Fruit fly (Drosophila melanogaster) whole organism, embryonic: ENCODE measurements around the gene CG12112.

Experiments
- Aef1 ChIP-seq: fragments of 200-800 bp; sonication (Bioruptor generic); IDR thresholded peaks from 3 replicates; pipeline ENCODE4 v1.3.6; 2022; ENCODE audit warnings: missing biosample characterization, missing genetic modification characterization
- Atf-2 ChIP-seq: fragments of 200-800 bp; sonication (Bioruptor generic); optimal IDR thresholded peaks from 2 replicates; lab custom pipeline; 2016; ENCODE audit warnings: missing biosample characterization, missing genetic modification characterization
- Atf6 ChIP-seq: fragments of 200-800 bp; sonication (Bioruptor generic); IDR thresholded peaks from 2 replicates; pipeline ENCODE4 v1.3.6; 2022; ENCODE audit warnings: missing biosample characterization, missing genetic modification characterization
- Awh ChIP-seq: fragments of 200-800 bp; sonication (Bioruptor generic); IDR thresholded peaks from 2 replicates; pipeline ENCODE4, ENCODE4 v1.3.6; 2022; ENCODE audit warnings: missing biosample characterization, missing genetic modification characterization
- B-H1 ChIP-seq: fragments of 200-800 bp; sonication (Bioruptor generic); IDR thresholded peaks from 3 replicates; pipeline ENCODE4 v1.3.6; 2022; ENCODE audit warnings: missing biosample characterization, missing genetic modification characterization
- CG1024 ChIP-seq: fragments of 200-800 bp; sonication (Bioruptor generic); IDR thresholded peaks from 2 replicates; pipeline ENCODE4 v1.3.6; 2022; ENCODE audit warnings: missing biosample characterization, missing genetic modification characterization
- CG10654 ChIP-seq: fragments of 200-800 bp; sonication (Bioruptor generic); optimal IDR thresholded peaks from 2 replicates; lab custom pipeline; 2016; ENCODE audit warnings: missing biosample characterization, missing genetic modification characterization
- CG11398 ChIP-seq: fragments of 200-800 bp; sonication (Bioruptor generic); optimal IDR thresholded peaks from 2 replicates; lab custom pipeline; 2016; ENCODE audit warnings: missing biosample characterization, missing genetic modification characterization
- CG1233 ChIP-seq: fragments of 200-800 bp; sonication (Bioruptor generic); optimal IDR thresholded peaks from 4 replicates; lab custom pipeline; 2018; ENCODE audit warnings: missing biosample characterization, mild to moderate bottlenecking, missing genetic modification characterization
- CG13287 ChIP-seq: fragments of 200-800 bp; sonication (Bioruptor generic); IDR thresholded peaks from 2 replicates; pipeline ENCODE4 v1.3.6; 2022; ENCODE audit warnings: missing biosample characterization, missing genetic modification characterization; ENCODE audit not compliant: partially characterized antibody
- CG13424 ChIP-seq: fragments of 200-800 bp; sonication (Bioruptor generic); optimal IDR thresholded peaks from 2 replicates; lab custom pipeline; 2019; ENCODE audit warnings: missing biosample characterization, mild to moderate bottlenecking, missing genetic modification characterization, moderate library complexity
- CG14965 ChIP-seq: fragments of 200-800 bp; sonication (Bioruptor generic); optimal IDR thresholded peaks from 2 replicates; lab custom pipeline; 2016; ENCODE audit warnings: missing biosample characterization, missing genetic modification characterization, borderline replicate concordance
- CG2712 ChIP-seq: fragments of 200-800 bp; optimal IDR thresholded peaks from 3 replicates; lab custom pipeline; 2019; ENCODE audit warnings: missing biosample characterization, mild to moderate bottlenecking, missing genetic modification characterization, moderate library complexity
- CG30403 ChIP-seq: fragments of 200-800 bp; sonication (Bioruptor generic); optimal IDR thresholded peaks from 3 replicates; lab custom pipeline; 2016; ENCODE audit warnings: missing biosample characterization, missing genetic modification characterization
- CG3065 ChIP-seq: fragments of 200-800 bp; sonication (Bioruptor generic); optimal IDR thresholded peaks from 2 replicates; lab custom pipeline; 2016; ENCODE audit warnings: missing biosample characterization, missing genetic modification characterization
- CG31224 ChIP-seq: fragments of 200-800 bp; sonication (Bioruptor generic); IDR thresholded peaks from 2 replicates; pipeline ENCODE4 v1.3.6; 2022; ENCODE audit warnings: missing biosample characterization, missing genetic modification characterization
- CG3163 ChIP-seq: fragments of 200-800 bp; sonication (Bioruptor generic); optimal IDR thresholded peaks from 3 replicates; lab custom pipeline; 2016; ENCODE audit warnings: missing biosample characterization, missing genetic modification characterization
- CG4360 ChIP-seq: fragments of 200-800 bp; sonication (Bioruptor generic); IDR thresholded peaks from 2 replicates; pipeline ENCODE4 v1.3.6; 2022; ENCODE audit warnings: missing biosample characterization, missing genetic modification characterization
- CG43689 ChIP-seq: fragments of 200-800 bp; sonication (Bioruptor generic); IDR thresholded peaks from 2 replicates; pipeline ENCODE4 v1.3.6; 2022; ENCODE audit warnings: missing biosample characterization, missing genetic modification characterization
- CG4617 ChIP-seq: fragments of 200-800 bp; sonication (Bioruptor generic); optimal IDR thresholded peaks from 3 replicates; lab custom pipeline; 2016; ENCODE audit warnings: missing biosample characterization, missing genetic modification characterization, borderline replicate concordance
- CG4730 ChIP-seq: fragments of 200-800 bp; sonication (Bioruptor generic); IDR thresholded peaks from 2 replicates; pipeline ENCODE4 v1.3.6; 2022; ENCODE audit warnings: missing biosample characterization, missing genetic modification characterization
- CG4820 ChIP-seq: fragments of 200-800 bp; sonication (Bioruptor generic); optimal IDR thresholded peaks from 3 replicates; lab custom pipeline; 2016; ENCODE audit warnings: missing biosample characterization, missing genetic modification characterization
- CG6654 ChIP-seq: fragments of 200-800 bp; sonication (Bioruptor generic); optimal IDR thresholded peaks from 2 replicates; lab custom pipeline; 2017; ENCODE audit warnings: missing biosample characterization, mild to moderate bottlenecking, missing genetic modification characterization
- D ChIP-seq, 2 experiments: fragments of 200-800 bp in 1 of 2; fragments of >200 bp in 1 of 2; sonication (Bioruptor generic) in 1 of 2; optimal IDR thresholded peaks; 2 replicates in 1 of 2; 3 replicates in 1 of 2; lab custom pipeline; 2017; ENCODE audit warnings: mild to moderate bottlenecking in 1 of 2, missing biosample characterization in 1 of 2, missing genetic modification characterization in 1 of 2, missing genetic modification reagents in 1 of 2
- Drgx ChIP-seq: fragments of 200-800 bp; sonication (Bioruptor generic); IDR thresholded peaks from 2 replicates; pipeline ENCODE4 v1.3.6; 2022; ENCODE audit warnings: missing biosample characterization, missing genetic modification characterization
- E2f2 ChIP-seq: fragments of 200-800 bp; sonication (Bioruptor generic); IDR thresholded peaks from 2 replicates; pipeline ENCODE4 v1.3.6; 2022; ENCODE audit warnings: missing biosample characterization, missing genetic modification characterization
- HHEX ChIP-seq: fragments of 200-800 bp; sonication (Bioruptor generic); optimal IDR thresholded peaks from 3 replicates; lab custom pipeline; 2017; ENCODE audit warnings: missing biosample characterization, mild to moderate bottlenecking, missing genetic modification characterization, missing genetic modification reagents
- Kr ChIP-seq: fragments of 200-800 bp; sonication (Bioruptor generic); optimal IDR thresholded peaks from 2 replicates; lab custom pipeline; 2017; ENCODE audit warnings: missing biosample characterization, mild to moderate bottlenecking, missing genetic modification characterization
- Max ChIP-seq: fragments of 200-800 bp; sonication (Bioruptor generic); optimal IDR thresholded peaks from 2 replicates; lab custom pipeline; 2016; ENCODE audit warnings: missing biosample characterization, mild to moderate bottlenecking, missing genetic modification characterization
- Meics ChIP-seq: fragments of 200-800 bp; sonication (Bioruptor generic); optimal IDR thresholded peaks from 2 replicates; lab custom pipeline; 2017; ENCODE audit warnings: missing biosample characterization, mild to moderate bottlenecking, missing genetic modification characterization
- Mes4 ChIP-seq: fragments of 200-800 bp; sonication (Bioruptor generic); optimal IDR thresholded peaks from 2 replicates; lab custom pipeline; 2016; ENCODE audit warnings: missing biosample characterization, missing genetic modification characterization
- Sin3A ChIP-seq: fragments of >200 bp; optimal IDR thresholded peaks from 2 replicates; lab custom pipeline; 2018
- Sox100B ChIP-seq: fragments of 200-800 bp; sonication (Bioruptor generic); optimal IDR thresholded peaks from 3 replicates; lab custom pipeline; 2018; ENCODE audit warnings: missing biosample characterization, mild to moderate bottlenecking, missing genetic modification characterization
- ato ChIP-seq: fragments of 200-800 bp; sonication (Bioruptor generic); IDR thresholded peaks from 2 replicates; pipeline ENCODE4 v1.3.6; 2022; ENCODE audit warnings: missing biosample characterization, missing genetic modification characterization; ENCODE audit not compliant: partially characterized antibody
- bigmax ChIP-seq: fragments of 200-800 bp; sonication (Bioruptor generic); optimal IDR thresholded peaks from 2 replicates; lab custom pipeline; 2018; ENCODE audit warnings: missing biosample characterization, mild to moderate bottlenecking, missing genetic modification characterization
- crc ChIP-seq: fragments of 200-800 bp; sonication (Bioruptor generic); optimal IDR thresholded peaks from 2 replicates; lab custom pipeline; 2016; ENCODE audit warnings: missing biosample characterization, missing genetic modification characterization
- croc ChIP-seq: fragments of 200-800 bp; sonication (Bioruptor generic); conservative IDR thresholded peaks from 3 replicates; pipeline ENCODE4 v1.3.6; 2022; ENCODE audit warnings: missing biosample characterization, missing genetic modification characterization
- dan ChIP-seq: fragments of 200-800 bp; sonication (Bioruptor generic); IDR thresholded peaks from 2 replicates; pipeline ENCODE4 v1.3.6; 2022; ENCODE audit warnings: missing biosample characterization, missing genetic modification characterization
- dm ChIP-seq: fragments of 200-800 bp; sonication (Bioruptor generic); optimal IDR thresholded peaks from 3 replicates; lab custom pipeline; 2016; ENCODE audit warnings: missing biosample characterization, missing genetic modification characterization
- fd96Cb ChIP-seq: fragments of 200-800 bp; sonication (Bioruptor generic); optimal IDR thresholded peaks from 2 replicates; lab custom pipeline; 2018; ENCODE audit warnings: missing biosample characterization, mild to moderate bottlenecking, missing genetic modification characterization, moderate library complexity
- kah ChIP-seq: fragments of 200-800 bp; sonication (Bioruptor generic); optimal IDR thresholded peaks from 2 replicates; lab custom pipeline; 2018; ENCODE audit warnings: missing biosample characterization, mild to moderate bottlenecking, missing genetic modification characterization
- lola ChIP-seq, 3 experiments: fragments of >200 bp in 2 of 3; fragments of 200-800 bp in 1 of 3; sonication (Bioruptor generic) in 1 of 3; optimal IDR thresholded peaks; 2 replicates each; lab custom pipeline; 2017 to 2019; ENCODE audit warnings: missing biosample characterization in 3 of 3, missing genetic modification characterization in 3 of 3, mild to moderate bottlenecking in 1 of 3, moderate library complexity in 1 of 3
- odd ChIP-seq: fragments of 200-800 bp; sonication (Bioruptor generic); optimal IDR thresholded peaks from 2 replicates; lab custom pipeline; 2017; ENCODE audit warnings: missing biosample characterization, mild to moderate bottlenecking, missing genetic modification characterization
- onecut ChIP-seq: fragments of 200-800 bp; sonication (Bioruptor generic); IDR thresholded peaks from 2 replicates; pipeline ENCODE4 v1.3.6; 2022; ENCODE audit warnings: missing biosample characterization, missing genetic modification characterization
- pb ChIP-seq: fragments of 200-800 bp; sonication (Bioruptor generic); optimal IDR thresholded peaks from 3 replicates; lab custom pipeline; 2016; ENCODE audit warnings: missing biosample characterization, missing genetic modification characterization
- pnt ChIP-seq: fragments of 200-800 bp; sonication (Bioruptor generic); optimal IDR thresholded peaks from 3 replicates; lab custom pipeline; 2016; ENCODE audit warnings: missing biosample characterization, missing genetic modification characterization
- pum ChIP-seq: fragments of 200-800 bp; sonication (Bioruptor generic); optimal IDR thresholded peaks from 2 replicates; lab custom pipeline; 2016; ENCODE audit warnings: missing biosample characterization, missing genetic modification characterization
- tin ChIP-seq: fragments of 200-800 bp; sonication (Bioruptor generic); optimal IDR thresholded peaks from 3 replicates; lab custom pipeline; 2016; ENCODE audit warnings: missing biosample characterization, missing genetic modification characterization
- tup ChIP-seq: fragments of 200-800 bp; sonication (Bioruptor generic); optimal IDR thresholded peaks from 2 replicates; lab custom pipeline; 2016; ENCODE audit warnings: missing biosample characterization, mild to moderate bottlenecking, missing genetic modification characterization, moderate library complexity
- unpg ChIP-seq: fragments of 200-800 bp; sonication (Bioruptor generic); optimal IDR thresholded peaks from 3 replicates; lab custom pipeline; 2018; ENCODE audit warnings: missing biosample characterization, mild to moderate bottlenecking, missing genetic modification characterization, moderate library complexity
- vfl ChIP-seq: fragments of 200-800 bp; sonication (Bioruptor generic); optimal IDR thresholded peaks from 2 replicates; lab custom pipeline; 2016; ENCODE audit warnings: missing biosample characterization, missing genetic modification characterization
- zf30C ChIP-seq: fragments of 200-800 bp; sonication (Bioruptor generic); optimal IDR thresholded peaks from 3 replicates; lab custom pipeline; 2018; ENCODE audit warnings: missing biosample characterization, mild to moderate bottlenecking, missing genetic modification characterization

Gene CG12112

DNA sequence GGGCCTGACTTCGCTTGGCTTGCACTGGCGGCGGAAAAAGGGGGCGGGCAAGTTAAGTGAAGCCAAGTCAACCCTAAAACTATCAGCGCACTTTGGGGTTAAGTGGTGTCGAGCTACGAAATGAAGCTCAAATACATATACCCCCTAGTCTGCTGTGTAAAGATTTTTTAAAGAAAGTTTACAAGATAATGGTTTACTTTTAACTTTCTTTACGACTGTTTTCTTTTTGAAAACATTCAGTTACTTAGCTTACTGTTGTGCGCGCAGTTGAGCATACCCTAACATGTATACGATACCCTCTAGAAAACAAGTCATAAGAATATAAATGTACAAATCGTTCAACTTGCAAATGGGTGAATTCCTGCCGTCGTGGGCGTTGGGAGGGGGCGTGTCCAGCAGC is 17.3 kb downstream of the CG12112 start:
- TF ChIP-seq unpg (GFP tag; lab: Kevin White, UChicago), result no peak
- no peak for TF ChIP-seq crc (GFP tag; lab: Kevin White, UChicago)
- no peak for TF ChIP-seq CG4730 (GFP tag; lab: Robert Waterston, UW)
- TF ChIP-seq Sox100B (GFP tag; lab: Kevin White, UChicago), result no peak
- no peak for TF ChIP-seq onecut (GFP tag; lab: Robert Waterston, UW)
- TF ChIP-seq CG43689 (GFP tag; lab: Robert Waterston, UW), result no peak
- no peak for TF ChIP-seq CG31224
- no peak for TF ChIP-seq tup (GFP tag; lab: Kevin White, UChicago)
- no peak for TF ChIP-seq Drgx (GFP tag; lab: Robert Waterston, UW)
- no peak for TF ChIP-seq CG4360
- no peak for TF ChIP-seq ato
- no peak for TF ChIP-seq bigmax
- no peak for TF ChIP-seq lola (GFP tag; optimal IDR thresholded peaks at IDR 0.05; lab: Kevin White, UChicago)
- TF ChIP-seq Kr, result no peak
- TF ChIP-seq CG30403 (GFP tag; lab: Kevin White, UChicago), result peak; percentile 33
- no peak for TF ChIP-seq CG10654 (GFP tag; lab: Kevin White, UChicago)
- TF ChIP-seq vfl (GFP tag; lab: Kevin White, UChicago), result no peak
- no peak for TF ChIP-seq CG11398
- TF ChIP-seq CG4820 (GFP tag; lab: Kevin White, UChicago), result no peak
- peak; percentile 18 for TF ChIP-seq fd96Cb (tag; lab: Kevin White, UChicago)
- no peak for TF ChIP-seq Sin3A (lab: Kevin White, UChicago)
- no peak for TF ChIP-seq Meics (GFP tag; lab: Kevin White, UChicago)
- no peak for TF ChIP-seq pb
- no peak for TF ChIP-seq CG3163 (GFP tag; lab: Kevin White, UChicago)
- TF ChIP-seq HHEX (GFP tag; lab: Kevin White, UChicago), result peak; percentile 32
- TF ChIP-seq croc (GFP tag; lab: Robert Waterston, UW), result no peak
- no peak for TF ChIP-seq odd (GFP tag; lab: Kevin White, UChicago)
- TF ChIP-seq CG13424 (tag; lab: Kevin White, UChicago), result peak; percentile 29
- TF ChIP-seq CG1233, result no peak
- no peak for TF ChIP-seq CG14965 (GFP tag; lab: Kevin White, UChicago)
- no peak for TF ChIP-seq E2f2 (GFP tag; lab: Robert Waterston, UW)
- TF ChIP-seq CG1024 (GFP tag; lab: Robert Waterston, UW), result no peak
- no peak for TF ChIP-seq Max (GFP tag; lab: Kevin White, UChicago)
- TF ChIP-seq Mes4, result no peak
- peak; percentile 21 for TF ChIP-seq pnt (GFP tag; lab: Kevin White, UChicago)
- peak; percentile 5 for TF ChIP-seq tin (GFP tag; lab: Kevin White, UChicago)
- no peak for TF ChIP-seq kah (GFP tag; lab: Kevin White, UChicago)
- no peak; the same call in 1 of the 2 replicates for TF ChIP-seq Atf6 (GFP tag; lab: Robert Waterston, UW)
- TF ChIP-seq CG4617 (GFP tag; lab: Kevin White, UChicago), result no peak
- TF ChIP-seq Atf-2 (GFP tag; lab: Kevin White, UChicago), result no peak
- TF ChIP-seq dm (GFP tag; lab: Kevin White, UChicago), result no peak
- TF ChIP-seq CG13287, result no peak
- TF ChIP-seq pum (GFP tag; lab: Kevin White, UChicago), result peak; percentile 20
- no peak for TF ChIP-seq zf30C (GFP tag; lab: Kevin White, UChicago)
- TF ChIP-seq CG2712 (tag; lab: Kevin White, UChicago), result peak; percentile 46
- TF ChIP-seq B-H1 (GFP tag; lab: Robert Waterston, UW), result no peak
- no peak for TF ChIP-seq dan
- no peak for TF ChIP-seq CG6654
- peak; percentile 17; the same call in 1 of the 3 replicates for TF ChIP-seq Aef1
- no peak for TF ChIP-seq Awh (GFP tag; lab: Robert Waterston, UW)
- TF ChIP-seq CG3065 (GFP tag; lab: Kevin White, UChicago), result no peak
- TF ChIP-seq D (optimal IDR thresholded peaks at IDR 0.05; lab: Kevin White, UChicago), result no peak
- TF ChIP-seq D (GFP tag; optimal IDR thresholded peaks at IDR 0.05; lab: Kevin White, UChicago), result no peak
